Worm (Caenorhabditis elegans): ENCODE results near the gene che-10.

DNA sequence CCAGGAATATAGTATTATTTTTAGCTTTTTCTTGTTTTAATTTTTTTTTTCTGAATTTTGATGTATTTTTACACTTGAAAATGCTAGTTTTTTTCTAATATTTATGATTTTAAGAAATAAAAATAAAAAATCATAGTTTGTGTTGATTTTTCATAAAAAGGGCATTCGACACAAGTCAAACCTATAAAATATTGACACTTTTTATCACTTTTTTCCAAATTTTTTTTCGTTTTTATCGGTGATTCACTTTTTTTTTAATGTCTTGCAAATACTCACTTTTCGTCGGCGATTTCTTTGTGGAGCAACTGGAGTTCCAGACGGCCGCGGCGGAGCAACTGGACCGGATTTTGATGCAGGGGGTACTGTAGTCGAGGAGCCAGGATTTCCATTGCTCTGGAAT, 40.7 kb downstream of the che-10 start:
- TF ChIP-seq dao-5 (tag; optimal IDR thresholded peaks at IDR 0.05), result no peak
- no peak for TF ChIP-seq him-1 (tag; optimal IDR thresholded peaks at IDR 0.05)
